Fruit fly (Drosophila melanogaster) whole organism, pupa: Measurements from ENCODE around the gene CG11262.
A peak's percentile ranks its signal among the peaks of the same experiment; 100 is the strongest.

Experiments used
- CG10348 ChIP-seq: fragments of 200-800 bp; sonication (Bioruptor generic); IDR thresholded peaks from 2 replicates; pipeline ENCODE4 v1.3.6; 2022; ENCODE audit warnings: missing biosample characterization, missing genetic modification characterization
- CG12605 ChIP-seq: fragments of 200-800 bp; sonication (Bioruptor generic); IDR thresholded peaks from 2 replicates; pipeline ENCODE4 v1.3.6; 2022; ENCODE audit warnings: missing biosample characterization, missing genetic modification characterization
- CG13204 ChIP-seq: fragments of 200-800 bp; sonication (Bioruptor generic); optimal IDR thresholded peaks from 2 replicates; lab custom pipeline; 2018; ENCODE audit warnings: missing biosample characterization, mild to moderate bottlenecking, missing genetic modification characterization, moderate library complexity
- CG14655 ChIP-seq: fragments of 200-800 bp; sonication (Bioruptor generic); optimal IDR thresholded peaks from 3 replicates; lab custom pipeline; 2017; ENCODE audit warnings: mild to moderate bottlenecking, missing biosample characterization, missing genetic modification reagents, missing genetic modification characterization
- CG15710 ChIP-seq: fragments of 200-800 bp; sonication (Bioruptor generic); optimal IDR thresholded peaks from 2 replicates; lab custom pipeline; 2018; ENCODE audit warnings: missing biosample characterization, mild to moderate bottlenecking, missing genetic modification characterization, moderate library complexity
- CG17806 ChIP-seq: fragments of 200-800 bp; sonication (Bioruptor generic); optimal IDR thresholded peaks from 2 replicates; lab custom pipeline; 2018; ENCODE audit warnings: missing biosample characterization, mild to moderate bottlenecking, missing genetic modification characterization, moderate library complexity
- CG32121 ChIP-seq: fragments of 200-800 bp; sonication (Bioruptor generic); IDR thresholded peaks from 2 replicates; pipeline ENCODE4 v1.3.6; 2022; ENCODE audit warnings: missing biosample characterization, missing genetic modification characterization
- CG34367 ChIP-seq: fragments of 200-800 bp; sonication (Bioruptor generic); optimal IDR thresholded peaks from 2 replicates; lab custom pipeline; 2018; ENCODE audit warnings: missing biosample characterization, mild to moderate bottlenecking, missing genetic modification characterization
- CG4496 ChIP-seq: fragments of 200-800 bp; sonication (Bioruptor generic); IDR thresholded peaks from 3 replicates; pipeline ENCODE4 v1.3.6; 2022; ENCODE audit warnings: missing biosample characterization, missing genetic modification characterization
- CG8159 ChIP-seq: fragments of 200-800 bp; sonication (Bioruptor generic); optimal IDR thresholded peaks from 3 replicates; lab custom pipeline; 2018; ENCODE audit warnings: missing biosample characterization, mild to moderate bottlenecking, missing genetic modification characterization, moderate library complexity
- CG8301 ChIP-seq: fragments of 200-800 bp; sonication (Bioruptor generic); optimal IDR thresholded peaks from 2 replicates; lab custom pipeline; 2018; ENCODE audit warnings: missing biosample characterization, mild to moderate bottlenecking, missing genetic modification characterization
- CG9948 ChIP-seq: fragments of 200-800 bp; sonication (Bioruptor generic); optimal IDR thresholded peaks from 2 replicates; lab custom pipeline; 2018; ENCODE audit warnings: missing biosample characterization, mild to moderate bottlenecking, missing genetic modification characterization, moderate library complexity
- D1 ChIP-seq: fragments of 200-800 bp; sonication (Bioruptor generic); optimal IDR thresholded peaks from 2 replicates; lab custom pipeline; 2018; ENCODE audit warnings: missing biosample characterization, mild to moderate bottlenecking, missing genetic modification characterization, moderate library complexity
- EcR ChIP-seq: fragments of 200-800 bp; sonication (Bioruptor generic); optimal IDR thresholded peaks from 3 replicates; lab custom pipeline; 2019; ENCODE audit warnings: missing biosample characterization, missing genetic modification characterization, mild to moderate bottlenecking, moderate library complexity, missing genetic modification reagents
- Ets98B ChIP-seq: fragments of 200-800 bp; sonication (Bioruptor generic); IDR thresholded peaks from 2 replicates; pipeline ENCODE4 v1.3.6; 2022; ENCODE audit warnings: missing biosample characterization, missing genetic modification characterization
- Pif1A ChIP-seq: fragments of 200-800 bp; sonication (Bioruptor generic); optimal IDR thresholded peaks from 3 replicates; lab custom pipeline; 2016; ENCODE audit warnings: missing biosample characterization, missing genetic modification characterization
- Pif1B ChIP-seq: fragments of 200-800 bp; sonication (Bioruptor generic); optimal IDR thresholded peaks from 3 replicates; lab custom pipeline; 2016; ENCODE audit warnings: missing biosample characterization, missing genetic modification characterization
- Snoo ChIP-seq: fragments of 200-800 bp; sonication (Bioruptor generic); optimal IDR thresholded peaks from 3 replicates; lab custom pipeline; 2017; ENCODE audit warnings: missing biosample characterization, mild to moderate bottlenecking, missing genetic modification characterization, inconsistent platforms
- fd96Ca ChIP-seq: fragments of 200-800 bp; sonication (Bioruptor generic); IDR thresholded peaks from 3 replicates; pipeline ENCODE4 v1.3.6; 2022; ENCODE audit warnings: missing biosample characterization, missing genetic modification characterization
- gl ChIP-seq: fragments of 200-800 bp; sonication (Bioruptor generic); optimal IDR thresholded peaks from 2 replicates; lab custom pipeline; 2018; ENCODE audit warnings: missing biosample characterization, mild to moderate bottlenecking, missing genetic modification characterization
- rn ChIP-seq: fragments of 200-800 bp; sonication (Bioruptor generic); IDR thresholded peaks from 2 replicates; pipeline ENCODE4 v1.3.6; 2022; ENCODE audit warnings: missing biosample characterization, missing genetic modification characterization

The CG11262 gene

DNA sequence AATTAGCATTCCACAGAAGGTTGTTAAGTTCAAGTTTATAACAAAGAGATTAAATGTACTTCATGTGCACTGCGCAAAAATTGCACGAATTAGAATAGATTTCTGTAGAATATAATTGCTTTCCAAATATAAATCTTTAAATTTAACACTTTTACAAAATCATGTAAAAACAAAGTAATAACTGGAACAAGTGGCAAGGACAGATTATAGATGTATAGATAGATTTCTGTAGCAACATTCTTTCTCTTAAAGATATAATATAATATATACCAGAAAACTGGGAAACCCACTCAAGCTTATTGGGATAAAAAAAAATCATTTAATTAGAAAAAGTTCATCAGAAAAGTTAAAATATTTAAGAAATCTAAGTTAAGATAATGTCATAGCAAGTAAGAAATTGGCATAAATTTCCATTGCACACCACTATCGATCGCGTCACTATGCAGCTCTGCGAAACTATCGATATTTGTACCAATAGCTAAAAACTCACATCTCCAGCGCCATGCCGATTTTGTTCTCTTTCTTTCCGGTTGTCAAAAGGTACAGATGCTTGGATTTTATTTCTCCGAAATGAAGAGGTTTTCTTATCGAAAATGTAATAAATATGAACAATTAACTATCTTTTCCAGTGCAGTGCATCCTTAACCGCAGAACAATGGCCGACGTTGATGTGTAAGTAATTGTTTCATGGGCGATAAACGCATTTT is 28.1 kb downstream of the CG11262 start, which contains the start of gene RpS12:
Gene RpS12 (plus strand): TSS at position 499 of the 707 bp plus-strand sequence.
- TF ChIP-seq Pif1A (GFP tag; lab: Kevin White, UChicago) = peak; percentile 41
- peak; percentile 15 for TF ChIP-seq CG32121 (GFP tag; lab: Robert Waterston, UW)
- peak; percentile 37 for TF ChIP-seq CG15710 (tag; lab: Kevin White, UChicago)
- TF ChIP-seq CG14655 (GFP tag; lab: Kevin White, UChicago) = peak; percentile 45
- peak; percentile 25; the same call in 1 of the 2 replicates for TF ChIP-seq rn (GFP tag; lab: Robert Waterston, UW)
- TF ChIP-seq Pif1B (GFP tag; lab: Kevin White, UChicago) = peak; percentile 27
- peak; percentile 82 for TF ChIP-seq CG4496 (GFP tag; lab: Robert Waterston, UW)
- TF ChIP-seq CG17806 (tag; lab: Kevin White, UChicago) = peak; percentile 35
- TF ChIP-seq CG12605 (GFP tag; lab: Robert Waterston, UW) = peak; percentile 73
- peak; percentile 27 for TF ChIP-seq CG9948 (tag; lab: Kevin White, UChicago)
- peak; percentile 79 for TF ChIP-seq Snoo (tag; lab: Kevin White, UChicago)
- no peak for TF ChIP-seq D1 (tag; lab: Kevin White, UChicago)
- TF ChIP-seq fd96Ca (GFP tag; lab: Robert Waterston, UW) = no peak; the same call in 2 of the 3 replicates
- TF ChIP-seq EcR (GFP tag; lab: Kevin White, UChicago) = no peak
- TF ChIP-seq CG13204 (GFP tag; lab: Kevin White, UChicago) = peak; percentile 18
- TF ChIP-seq CG8159 = peak; percentile 22
- no peak for TF ChIP-seq CG10348 (GFP tag; lab: Robert Waterston, UW)
- no peak for TF ChIP-seq CG8301
- peak; percentile 60 for TF ChIP-seq CG34367
- TF ChIP-seq Ets98B (GFP tag; lab: Robert Waterston, UW) = peak; percentile 16; the same call in 1 of the 2 replicates
- peak; percentile 41 for TF ChIP-seq gl

dm6 chr3L:13026337-13026736 is 31.4 kb downstream of the CG11262 start, which contains the start of gene Zmynd10:
Zmynd10 (minus strand) TSS chr3L:13026437.
- TF ChIP-seq gl (no peak), CG8301 (no peak), EcR (GFP tag; lab: Kevin White, UChicago) (no peak), Pif1B (GFP tag; lab: Kevin White, UChicago) (no peak), Snoo (tag; lab: Kevin White, UChicago) (no peak), fd96Ca (GFP tag; lab: Robert Waterston, UW) (no peak), CG17806 (tag; lab: Kevin White, UChicago) (no peak), CG10348 (GFP tag; lab: Robert Waterston, UW) (no peak), CG13204 (GFP tag; lab: Kevin White, UChicago) (no peak), Ets98B (GFP tag; lab: Robert Waterston, UW) (no peak)

dm6 chr3L:13026872-13027271 is 31.9 kb downstream of the CG11262 start:
- TF ChIP-seq EcR (GFP tag; lab: Kevin White, UChicago) = no peak
- no peak for TF ChIP-seq CG32121 (GFP tag; lab: Robert Waterston, UW)
- no peak for TF ChIP-seq CG17806 (tag; lab: Kevin White, UChicago)
- TF ChIP-seq Snoo (tag; lab: Kevin White, UChicago) = no peak
- TF ChIP-seq CG9948 (tag; lab: Kevin White, UChicago) = no peak
- TF ChIP-seq gl = no peak
- TF ChIP-seq CG13204 (GFP tag; lab: Kevin White, UChicago) = no peak
- TF ChIP-seq CG8159 = no peak
- TF ChIP-seq Pif1A (GFP tag; lab: Kevin White, UChicago) = no peak
- TF ChIP-seq D1 (tag; lab: Kevin White, UChicago) = no peak
- no peak for TF ChIP-seq Pif1B (GFP tag; lab: Kevin White, UChicago)
- TF ChIP-seq, all 21 proteins: peak for 0

DNA sequence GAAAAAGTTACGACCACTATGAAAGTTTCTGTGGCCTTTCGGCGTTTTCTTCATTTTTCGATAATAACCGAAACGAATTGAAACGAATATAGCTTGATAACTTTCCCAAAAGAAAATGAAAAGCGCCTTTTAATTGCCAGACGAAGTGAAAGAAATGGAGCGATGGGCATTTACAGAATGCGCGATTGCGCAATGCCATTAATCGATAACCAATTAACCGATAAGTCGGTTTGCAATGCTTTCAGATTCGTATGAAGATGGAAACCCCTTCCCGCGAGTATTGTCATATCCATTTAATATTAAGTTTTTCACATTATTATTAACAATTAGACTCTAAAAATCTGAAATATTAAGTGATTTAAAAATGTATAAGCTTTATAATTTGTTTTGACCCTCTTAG is 32.4 kb downstream of the CG11262 start:
- TF ChIP-seq CG9948 (tag; lab: Kevin White, UChicago) (no peak), Pif1A (GFP tag; lab: Kevin White, UChicago) (no peak), Ets98B (GFP tag; lab: Robert Waterston, UW) (no peak), CG15710 (tag; lab: Kevin White, UChicago) (no peak), CG14655 (GFP tag; lab: Kevin White, UChicago) (no peak), CG13204 (GFP tag; lab: Kevin White, UChicago) (no peak), Pif1B (GFP tag; lab: Kevin White, UChicago) (no peak), CG12605 (GFP tag; lab: Robert Waterston, UW) (no peak), CG8301 (no peak), D1 (tag; lab: Kevin White, UChicago) (no peak), gl (no peak), CG8159 (no peak), EcR (GFP tag; lab: Kevin White, UChicago) (no peak), CG34367 (no peak), CG32121 (GFP tag; lab: Robert Waterston, UW) (no peak), CG17806 (tag; lab: Kevin White, UChicago) (no peak), fd96Ca (GFP tag; lab: Robert Waterston, UW) (no peak), CG4496 (GFP tag; lab: Robert Waterston, UW) (no peak), rn (GFP tag; lab: Robert Waterston, UW) (no peak)

dm6 chr3L:13028740-13029139 is 33.8 kb downstream of the CG11262 start, which contains the start of gene CG17672:
CG17672 (plus strand) TSS chr3L:13028962.
- TF ChIP-seq CG8159 (peak; percentile 11), EcR (GFP tag; lab: Kevin White, UChicago) (no peak), fd96Ca (GFP tag; lab: Robert Waterston, UW) (no peak), Pif1B (GFP tag; lab: Kevin White, UChicago) (no peak), CG12605 (GFP tag; lab: Robert Waterston, UW) (peak; percentile 54; the same call in 1 of the 2 replicates), CG13204 (GFP tag; lab: Kevin White, UChicago) (no peak), Ets98B (GFP tag; lab: Robert Waterston, UW) (peak; percentile 44; the same call in 1 of the 2 replicates), Snoo (tag; lab: Kevin White, UChicago) (peak; percentile 18), CG10348 (GFP tag; lab: Robert Waterston, UW) (no peak), CG32121 (GFP tag; lab: Robert Waterston, UW) (0 out of 2 replicates have a peak, but pooled peaks have one; percentile 26), CG14655 (GFP tag; lab: Kevin White, UChicago) (no peak), gl (no peak), CG4496 (GFP tag; lab: Robert Waterston, UW) (peak; percentile 58; the same call in 2 of the 3 replicates)
